Worm (Caenorhabditis elegans): ENCODE data around the gene ZK856.19.

ce11 chrV:10160954-10161353 lies 43.8 kb downstream of the ZK856.19 start, which contains the start of gene C51E3.10:
- no peak for TF ChIP-seq aly-1 (tag; optimal IDR thresholded peaks at IDR 0.05)
- no peak for TF ChIP-seq ceh-13 (GFP tag; optimal IDR thresholded peaks at IDR 0.05)
- no peak for TF ChIP-seq F13C5.2 (tag; optimal IDR thresholded peaks at IDR 0.05)
- TF ChIP-seq ama-1 (optimal IDR thresholded peaks at IDR 0.05) = no peak
- TF ChIP-seq tbx-11 (GFP tag; IDR thresholded peaks at IDR 0.05) = no peak
- TF ChIP-seq ceh-36 (tag; optimal IDR thresholded peaks at IDR 0.05) = no peak
- no peak for TF ChIP-seq tra-4 (tag; optimal IDR thresholded peaks at IDR 0.05)
- TF ChIP-seq hnd-1 (tag; optimal IDR thresholded peaks at IDR 0.05) = no peak
- no peak for TF ChIP-seq hmbx-1 (tag; optimal IDR thresholded peaks at IDR 0.05)

Data from whole organism, early embryonic.